Worm (Caenorhabditis elegans) whole organism, mixed stage, embryonic: ENCODE results near the gene R09H3.2.

Experiments used
- blmp-1 ChIP-seq: fragments of 150-350 bp; optimal IDR thresholded peaks from 2 replicates; lab custom pipeline; 2014; ENCODE audit warnings: missing biosample characterization, missing genetic modification characterization
- ceh-39 ChIP-seq: fragments of 150-350 bp; optimal IDR thresholded peaks from 2 replicates; lab custom pipeline; 2014; ENCODE audit warnings: missing biosample characterization, missing genetic modification characterization
- ces-1 ChIP-seq: fragments of 150-350 bp; optimal IDR thresholded peaks from 2 replicates; lab custom pipeline; 2014; ENCODE audit warnings: missing biosample characterization, missing genetic modification reagents, missing genetic modification characterization
- cnd-1 ChIP-seq: fragments of 200-800 bp; sonication (Bioruptor generic); optimal IDR thresholded peaks from 2 replicates; lab custom pipeline; 2018; ENCODE audit warnings: mild to moderate bottlenecking, missing genetic modification characterization, missing compliant biosample characterization
- elt-1 ChIP-seq: sonication (generic microtip); optimal IDR thresholded peaks from 2 replicates; lab custom pipeline; 2017; ENCODE audit warnings: missing genetic modification characterization, mild to moderate bottlenecking, missing compliant biosample characterization, antibody characterized with exemption, moderate library complexity, borderline replicate concordance; ENCODE audit not compliant: insufficient read depth
- elt-3 ChIP-seq: fragments of 150-350 bp; optimal IDR thresholded peaks from 2 replicates; lab custom pipeline; 2014; ENCODE audit warnings: missing biosample characterization, missing genetic modification characterization
- lin-13 ChIP-seq: fragments of 150-350 bp; optimal IDR thresholded peaks from 2 replicates; lab custom pipeline; 2014; ENCODE audit warnings: missing biosample characterization, missing genetic modification characterization
- lsy-2 ChIP-seq: fragments of 150-350 bp; optimal IDR thresholded peaks from 2 replicates; lab custom pipeline; 2014; ENCODE audit warnings: missing biosample characterization, missing genetic modification characterization
- nhr-76 ChIP-seq: sonication (generic microtip); optimal IDR thresholded peaks from 2 replicates; lab custom pipeline; 2017; ENCODE audit warnings: missing biosample characterization, missing genetic modification characterization
- pha-4 ChIP-seq: fragments of 150-350 bp; optimal IDR thresholded peaks from 2 replicates; lab custom pipeline; 2018; ENCODE audit warnings: missing biosample characterization, missing genetic modification reagents, missing genetic modification characterization
- snpc-4 ChIP-seq: fragments of 150-350 bp; optimal IDR thresholded peaks from 2 replicates; lab custom pipeline; 2014; ENCODE audit warnings: missing biosample characterization, missing genetic modification characterization
- sptf-1 ChIP-seq: sonication (generic microtip); optimal IDR thresholded peaks from 2 replicates; lab custom pipeline; 2017; ENCODE audit warnings: mild to moderate bottlenecking, missing genetic modification characterization, moderate library complexity, missing compliant biosample characterization

- no peak for TF ChIP-seq sptf-1 (tag; lab: Kevin White, UChicago)
- TF ChIP-seq ceh-39 (tag; lab: Kevin White, UChicago) = no peak
- no peak for TF ChIP-seq lin-13
- no peak for TF ChIP-seq lsy-2 (tag; lab: Kevin White, UChicago)
- no peak for TF ChIP-seq ces-1 (GFP tag; lab: Kevin White, UChicago)
- no peak for TF ChIP-seq blmp-1 (tag; lab: Kevin White, UChicago)
- no peak for TF ChIP-seq elt-1 (tag; lab: Kevin White, UChicago)
- TF ChIP-seq nhr-76 (tag; lab: Kevin White, UChicago) = no peak
- TF ChIP-seq snpc-4 = no peak
- no peak for TF ChIP-seq cnd-1
- no peak for TF ChIP-seq elt-3 (tag; lab: Kevin White, UChicago)
- no peak for TF ChIP-seq pha-4
Measured at ce11 chrX:1678021-1678420, 13.2 kb upstream of the R09H3.2 start, which contains the start of gene fbxa-170.
